Worm (Caenorhabditis elegans) whole organism, L4 larva: Measurements from ENCODE around the gene col-167.

Experiments used
- D1046.2 ChIP-seq: fragments of 200-800 bp; sonication (Bioruptor generic); IDR thresholded peaks from 2 replicates; pipeline ENCODE4 v1.3.6; 2022; ENCODE audit warnings: missing genetic modification characterization, missing compliant biosample characterization
- F10B5.3 ChIP-seq: sonication (generic microtip); optimal IDR thresholded peaks from 2 replicates; lab custom pipeline; 2016; ENCODE audit warnings: mild to moderate bottlenecking, missing genetic modification characterization, missing compliant biosample characterization
- F26F4.8 ChIP-seq: fragments of 200-800 bp; sonication (Bioruptor generic); conservative IDR thresholded peaks from 2 replicates; pipeline ENCODE4 v1.3.6; 2022; ENCODE audit warnings: missing genetic modification characterization, missing compliant biosample characterization
- F37D6.2 ChIP-seq: sonication (generic microtip); optimal IDR thresholded peaks from 2 replicates; lab custom pipeline; 2016; ENCODE audit warnings: mild to moderate bottlenecking, missing genetic modification characterization, missing compliant biosample characterization
- T20F7.1 ChIP-seq: fragments of 200-800 bp; sonication (Bioruptor generic); optimal IDR thresholded peaks from 2 replicates; lab custom pipeline; 2018; ENCODE audit warnings: mild to moderate bottlenecking, missing genetic modification characterization, missing compliant biosample characterization
- Y75B8A.6 ChIP-seq: fragments of 200-800 bp; sonication (Bioruptor generic); IDR thresholded peaks from 2 replicates; pipeline ENCODE4 v1.3.6; 2022; ENCODE audit warnings: missing genetic modification reagents, missing genetic modification characterization, missing compliant biosample characterization
- ZK337.2 ChIP-seq: fragments of 200-800 bp; sonication (Bioruptor generic); IDR thresholded peaks from 2 replicates; pipeline ENCODE4 v1.3.6; 2022; ENCODE audit warnings: missing genetic modification reagents, missing genetic modification characterization, missing compliant biosample characterization
- aha-1 ChIP-seq: fragments of 150-350 bp; peaks from one replicate; lab custom pipeline; 2014; ENCODE audit warnings: missing biosample characterization, missing genetic modification characterization
- ama-1 ChIP-seq: fragments of 150-350 bp; optimal IDR thresholded peaks from 2 replicates; lab custom pipeline; 2014; ENCODE audit warnings: inconsistent platforms, mixed read lengths
- attf-4 ChIP-seq: sonication (generic microtip); optimal IDR thresholded peaks from 3 replicates; lab custom pipeline; 2017; ENCODE audit warnings: missing biosample characterization, missing genetic modification characterization
- ceh-20 ChIP-seq: fragments of 200-800 bp; sonication (Bioruptor generic); IDR thresholded peaks from 2 replicates; pipeline ENCODE4 v1.3.6; 2022; ENCODE audit warnings: missing genetic modification reagents, missing genetic modification characterization, missing compliant biosample characterization
- ceh-28 ChIP-seq: fragments of 150-350 bp; optimal IDR thresholded peaks from 2 replicates; lab custom pipeline; 2014; ENCODE audit warnings: missing biosample characterization, missing genetic modification reagents, missing genetic modification characterization
- ceh-44 ChIP-seq: fragments of 200-800 bp; sonication (Bioruptor generic); IDR thresholded peaks from 2 replicates; pipeline ENCODE4 v1.3.6; 2022; ENCODE audit warnings: missing genetic modification reagents, missing genetic modification characterization, missing compliant biosample characterization
- cey-2 ChIP-seq: sonication (generic microtip); optimal IDR thresholded peaks from 3 replicates; lab custom pipeline; 2017; ENCODE audit warnings: missing genetic modification characterization, mild to moderate bottlenecking, missing compliant biosample characterization, antibody characterized with exemption, borderline replicate concordance; ENCODE audit not compliant: insufficient read depth
- daf-8 ChIP-seq: fragments of 200-800 bp; sonication (Bioruptor generic); IDR thresholded peaks from 2 replicates; pipeline ENCODE4 v1.3.6; 2022; ENCODE audit warnings: missing genetic modification characterization, missing compliant biosample characterization
- hlh-11 ChIP-seq: fragments of 200-800 bp; sonication (Bioruptor generic); optimal IDR thresholded peaks from 2 replicates; lab custom pipeline; 2018; ENCODE audit warnings: mild to moderate bottlenecking, missing genetic modification characterization, missing compliant biosample characterization
- lim-7 ChIP-seq: fragments of 200-800 bp; sonication (Bioruptor generic); IDR thresholded peaks from 2 replicates; pipeline ENCODE4 v1.3.6; 2022; ENCODE audit warnings: missing genetic modification characterization, missing compliant biosample characterization
- lsy-2 ChIP-seq, 2 experiments: fragments of 150-350 bp in 1 of 2; sonication (generic microtip) in 1 of 2; optimal IDR thresholded peaks; 2 replicates each; lab custom pipeline; 2014 to 2017; ENCODE audit warnings: missing biosample characterization in 2 of 2, missing genetic modification characterization in 2 of 2
- madf-9 ChIP-seq: fragments of 200-800 bp; sonication (Bioruptor generic); conservative IDR thresholded peaks from 2 replicates; pipeline ENCODE4 v1.3.6; 2022; ENCODE audit warnings: missing genetic modification reagents, missing genetic modification characterization, missing compliant biosample characterization
- mdl-1 ChIP-seq, 2 experiments: fragments of 150-350 bp in 1 of 2; sonication (generic microtip) in 1 of 2; optimal IDR thresholded peaks; 2 replicates each; lab custom pipeline; 2014 to 2017; ENCODE audit warnings: missing biosample characterization in 2 of 2, missing genetic modification characterization in 2 of 2
- mdt-29 ChIP-seq: fragments of 200-800 bp; sonication (Bioruptor generic); IDR thresholded peaks from 2 replicates; pipeline ENCODE4 v1.3.6; 2022; ENCODE audit warnings: missing genetic modification reagents, missing genetic modification characterization, missing compliant biosample characterization
- mep-1 ChIP-seq: fragments of 150-350 bp; sonication (generic microtip); optimal IDR thresholded peaks from 3 replicates; lab custom pipeline; 2014; ENCODE audit warnings: missing biosample characterization, missing genetic modification characterization
- mes-2 ChIP-seq: sonication (generic microtip); optimal IDR thresholded peaks from 2 replicates; lab custom pipeline; 2016; ENCODE audit warnings: missing genotype, mild to moderate bottlenecking, missing genetic modification characterization, missing compliant biosample characterization; ENCODE audit not compliant: poor library complexity, severe bottlenecking
- mxl-3 ChIP-seq: fragments of 200-800 bp; sonication (Bioruptor generic); optimal IDR thresholded peaks from 2 replicates; lab custom pipeline; 2018; ENCODE audit warnings: mild to moderate bottlenecking, missing genetic modification characterization, missing compliant biosample characterization
- nhr-11 ChIP-seq: fragments of 150-350 bp; optimal IDR thresholded peaks from 2 replicates; lab custom pipeline; 2014; ENCODE audit warnings: missing biosample characterization, missing genetic modification characterization
- nhr-237 ChIP-seq: sonication (generic microtip); optimal IDR thresholded peaks from 2 replicates; lab custom pipeline; 2017; ENCODE audit warnings: missing biosample characterization, missing genetic modification characterization
- nhr-25 ChIP-seq: sonication (generic microtip); optimal IDR thresholded peaks from 2 replicates; lab custom pipeline; 2017; ENCODE audit warnings: missing genetic modification characterization, mild to moderate bottlenecking, missing compliant biosample characterization, antibody characterized with exemption, moderate library complexity, borderline replicate concordance; ENCODE audit not compliant: insufficient read depth
- nhr-28 ChIP-seq: fragments of 150-350 bp; optimal IDR thresholded peaks from 2 replicates; lab custom pipeline; 2014; ENCODE audit warnings: missing biosample characterization, missing genetic modification characterization
- nhr-77 ChIP-seq: fragments of 150-350 bp; optimal IDR thresholded peaks from 2 replicates; lab custom pipeline; 2014; ENCODE audit warnings: missing biosample characterization, missing genetic modification characterization
- pha-4 ChIP-seq, 2 experiments: fragments of 150-350 bp in 1 of 2; fragments of 200-800 bp in 1 of 2; sonication (Bioruptor generic) in 1 of 2; IDR thresholded peaks in 1 of 2; optimal IDR thresholded peaks in 1 of 2; 2 replicates each; pipeline versions ENCODE4 v1.3.6 to Lab custom; 2014 to 2022; ENCODE audit warnings: missing genetic modification characterization in 2 of 2, missing genetic modification reagents in 2 of 2, missing biosample characterization in 1 of 2, missing compliant biosample characterization in 1 of 2
- rbr-2 ChIP-seq: sonication (generic microtip); optimal IDR thresholded peaks from 2 replicates; lab custom pipeline; 2016; ENCODE audit warnings: missing genotype, missing genetic modification characterization, missing compliant biosample characterization
- saeg-2 ChIP-seq: fragments of 200-800 bp; sonication (Bioruptor generic); IDR thresholded peaks from 2 replicates; pipeline ENCODE4 v1.3.6; 2022; ENCODE audit warnings: missing genetic modification reagents, missing genetic modification characterization, missing compliant biosample characterization
- tag-97 ChIP-seq: fragments of 200-800 bp; sonication (Bioruptor generic); IDR thresholded peaks from 2 replicates; pipeline ENCODE4 v1.3.6; 2022; ENCODE audit warnings: missing genetic modification characterization, missing compliant biosample characterization
- vab-7 ChIP-seq: fragments of 200-800 bp; sonication (Bioruptor generic); IDR thresholded peaks from 2 replicates; pipeline ENCODE4 v1.3.6; 2022; ENCODE audit warnings: missing genetic modification reagents, missing genetic modification characterization, missing compliant biosample characterization
- zfp-2 ChIP-seq: sonication (generic microtip); optimal IDR thresholded peaks from 2 replicates; lab custom pipeline; 2016; ENCODE audit warnings: mild to moderate bottlenecking, missing genetic modification characterization, missing compliant biosample characterization
- zfp-3 ChIP-seq: fragments of 200-800 bp; sonication (Bioruptor generic); conservative IDR thresholded peaks from 2 replicates; pipeline ENCODE4 v1.3.6; 2022; ENCODE audit warnings: missing genetic modification reagents, missing genetic modification characterization, missing compliant biosample characterization
- zip-11 ChIP-seq: fragments of 200-800 bp; sonication (Bioruptor generic); IDR thresholded peaks from 2 replicates; pipeline ENCODE4 v1.3.6; 2022; ENCODE audit warnings: missing genetic modification characterization, missing compliant biosample characterization
- ztf-11 ChIP-seq: fragments of 150-350 bp; optimal IDR thresholded peaks from 2 replicates; lab custom pipeline; 2014; ENCODE audit warnings: missing biosample characterization, missing genetic modification characterization
- ztf-7 ChIP-seq: fragments of 150-350 bp; optimal IDR thresholded peaks from 2 replicates; lab custom pipeline; 2014; ENCODE audit warnings: missing biosample characterization, missing genetic modification characterization

The col-167 gene

DNA sequence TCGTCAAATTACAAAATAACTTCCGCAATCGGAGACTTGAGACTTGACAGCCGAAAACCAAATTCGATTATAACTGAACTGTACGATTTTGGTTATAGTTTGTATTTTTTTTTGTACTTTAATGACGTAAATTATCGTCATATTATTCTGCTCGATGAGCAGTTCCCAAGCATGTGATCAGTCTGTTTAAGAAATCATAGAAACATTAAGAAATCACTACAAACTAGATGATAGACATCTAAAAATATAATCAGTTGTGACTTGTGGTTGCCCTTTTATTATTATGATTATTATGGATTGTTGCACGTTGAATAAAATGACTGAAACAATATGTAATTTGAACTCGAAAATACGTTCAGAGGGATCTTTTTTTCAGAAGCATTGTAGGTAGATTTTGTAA, 49.0 kb upstream of the col-167 start (continued):
- TF ChIP-seq F37D6.2 (no peak), mxl-3 (GFP tag; lab: Kevin White, UChicago) (no peak), saeg-2 (GFP tag; lab: Robert Waterston, UW) (no peak), F10B5.3 (no peak), madf-9 (GFP tag; lab: Robert Waterston, UW) (no peak), zfp-3 (GFP tag; lab: Robert Waterston, UW) (no peak), ceh-20 (no peak)

DNA sequence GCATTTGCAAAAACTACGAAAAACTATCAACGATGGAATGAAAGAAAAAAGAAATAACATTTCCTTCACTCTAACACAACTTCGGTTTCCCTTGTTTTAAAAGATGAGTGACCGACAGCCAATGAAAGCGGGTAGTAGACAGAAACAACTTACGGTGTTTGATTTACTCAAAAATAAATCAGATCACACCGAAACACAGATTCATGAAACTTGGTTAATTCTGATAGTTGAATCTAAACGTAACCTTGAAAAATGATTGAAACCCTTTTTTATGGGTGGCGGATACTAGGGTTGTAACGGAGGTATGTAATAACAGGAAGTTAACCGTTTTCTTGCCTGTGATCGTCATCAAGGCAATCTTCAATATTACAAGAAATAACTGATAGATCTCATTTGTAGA, 47.9 kb upstream of the col-167 start:
- TF ChIP-seq lsy-2 (tag; optimal IDR thresholded peaks at IDR 0.05; lab: Kevin White, UChicago) (no peak), nhr-25 (tag; lab: Kevin White, UChicago) (peak; percentile 60), lim-7 (no peak), ceh-44 (GFP tag; lab: Robert Waterston, UW) (0 out of 2 replicates have a peak, but pooled peaks have one; percentile 13), nhr-237 (no peak), mdt-29 (no peak), nhr-28 (peak; percentile 38), ztf-11 (tag; lab: Kevin White, UChicago) (no peak), daf-8 (GFP tag; lab: Robert Waterston, UW) (no peak)
- TF ChIP-seq, all 104 proteins: peak for 3

DNA sequence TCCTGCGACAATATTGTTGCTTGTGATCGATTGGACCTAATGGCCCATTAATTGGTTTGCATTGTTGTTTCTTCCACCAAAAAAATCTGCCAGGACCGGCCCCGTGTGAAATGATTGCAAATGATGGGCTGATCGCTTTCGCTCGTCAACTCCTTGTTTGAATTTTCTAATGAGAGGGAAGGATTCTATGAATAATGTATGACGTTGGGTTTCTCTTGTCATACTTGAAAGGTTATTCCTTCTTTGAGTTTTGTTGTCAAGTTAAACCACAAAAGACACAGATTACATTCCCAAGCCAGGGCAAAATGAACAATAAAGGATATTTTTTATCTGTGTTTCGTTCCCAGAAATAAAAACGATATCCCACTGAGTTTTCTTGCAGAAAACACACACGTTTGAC, 46.6 kb upstream of the col-167 start:
- TF ChIP-seq ceh-28 (tag; lab: Kevin White, UChicago) (no peak), lim-7 (no peak), aha-1 (peak; percentile 95)

DNA sequence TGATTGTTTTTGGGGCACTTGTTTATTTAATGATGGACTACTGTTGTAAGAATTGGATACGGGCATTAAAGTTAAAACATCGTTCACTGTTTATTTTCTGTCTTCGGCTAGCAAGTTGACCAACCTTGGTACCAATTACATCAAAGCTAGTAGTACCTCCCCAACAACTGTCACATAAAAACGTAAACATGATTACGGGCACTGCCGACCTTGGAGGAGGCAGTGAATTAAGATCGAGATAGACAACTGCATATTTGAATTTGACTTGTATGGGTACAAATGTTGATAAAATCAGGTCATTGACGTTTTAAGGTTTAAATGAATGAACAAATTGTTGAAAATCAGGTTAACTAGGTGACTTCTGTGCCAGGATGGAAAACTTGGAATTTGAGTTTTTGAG, 46.0 kb upstream of the col-167 start:
- TF ChIP-seq zfp-2 (tag; lab: Kevin White, UChicago) (no peak), rbr-2 (tag; lab: Kevin White, UChicago) (no peak), attf-4 (tag; lab: Kevin White, UChicago) (no peak), T20F7.1 (GFP tag; lab: Kevin White, UChicago) (no peak), zip-11 (GFP tag; lab: Robert Waterston, UW) (no peak), ztf-7 (tag; lab: Kevin White, UChicago) (no peak), lsy-2 (tag; optimal IDR thresholded peaks at IDR 0.05; lab: Kevin White, UChicago) (no peak), pha-4 (GFP tag; IDR thresholded peaks at IDR 0.05; lab: Robert Waterston, UW) (no peak), pha-4 (tag; optimal IDR thresholded peaks at IDR 0.05; lab: Kevin White, UChicago) (no peak), nhr-237 (no peak), mxl-3 (GFP tag; lab: Kevin White, UChicago) (no peak), F26F4.8 (GFP tag; lab: Robert Waterston, UW) (no peak), mes-2 (no peak), ceh-20 (no peak), D1046.2 (no peak)

DNA sequence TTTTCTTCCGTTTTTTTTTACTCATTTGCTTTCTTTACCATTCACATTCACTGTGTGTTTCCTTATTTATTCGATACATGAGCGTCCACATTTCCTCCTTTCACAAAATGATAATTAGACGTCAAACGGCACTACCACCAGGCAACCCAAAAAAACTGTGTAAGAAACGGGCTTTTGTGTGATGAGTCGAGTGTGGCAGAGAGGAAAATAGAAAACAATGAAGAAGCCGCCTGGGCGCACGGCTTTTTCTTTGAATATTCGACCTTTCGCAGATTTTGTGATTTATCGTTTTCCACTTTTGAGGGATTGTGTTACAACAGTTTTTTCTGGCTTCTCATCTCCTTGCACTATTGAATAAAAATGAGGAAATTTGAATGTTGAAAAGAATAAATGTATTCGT, 45.0 kb upstream of the col-167 start:
- TF ChIP-seq Y75B8A.6 (GFP tag; lab: Robert Waterston, UW) (no peak), mep-1 (tag; lab: Kevin White, UChicago) (no peak), aha-1 (peak; percentile 82)
- TF ChIP-seq, all 104 proteins: peak for 1

DNA sequence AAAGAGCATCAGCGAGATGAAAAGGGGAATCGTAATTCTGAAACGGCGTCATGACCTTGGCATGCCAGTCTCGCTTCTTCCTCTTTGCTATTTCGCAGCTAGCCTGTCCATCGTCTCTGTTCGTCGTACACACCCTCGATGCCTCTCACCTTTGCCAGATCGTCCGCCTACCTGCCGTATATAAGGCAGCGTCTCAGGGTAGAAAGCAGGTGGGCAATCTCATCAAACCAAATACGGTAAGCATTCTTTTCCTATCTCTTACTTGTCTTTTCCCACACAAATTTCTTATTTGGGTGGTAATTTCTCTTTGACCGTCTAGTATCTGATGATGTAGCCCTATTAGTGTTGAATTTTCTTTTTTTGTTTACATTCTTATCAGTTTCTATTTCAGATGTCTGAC, 43.7 kb upstream of the col-167 start, which contains the start of gene col-166:
Gene col-166, plus strand, starts transcription at position 392 of the 400 bp plus-strand sequence.
- TF ChIP-seq rbr-2 (tag; lab: Kevin White, UChicago) (peak; percentile 11), vab-7 (GFP tag; lab: Robert Waterston, UW) (no peak), tag-97 (GFP tag; lab: Robert Waterston, UW) (no peak), nhr-77 (tag; lab: Kevin White, UChicago) (no peak), mxl-3 (GFP tag; lab: Kevin White, UChicago) (peak; percentile 22), nhr-237 (no peak), ama-1 (lab: Kevin White, UChicago) (peak; percentile 75), nhr-11 (tag; lab: Kevin White, UChicago) (no peak), ZK337.2 (GFP tag; lab: Robert Waterston, UW) (no peak), mep-1 (tag; lab: Kevin White, UChicago) (peak; percentile 32), cey-2 (tag; lab: Kevin White, UChicago) (no peak), T20F7.1 (GFP tag; lab: Kevin White, UChicago) (no peak), mdl-1 (tag; optimal IDR thresholded peaks at IDR 0.05; lab: Kevin White, UChicago) (peak in 1 of 2 experiments; percentile 6), hlh-11 (tag; lab: Kevin White, UChicago) (peak; percentile 41), lim-7 (0 out of 2 replicates have a peak, but pooled peaks have one; percentile 20)
